Fruit fly (Drosophila melanogaster): Measurements from ENCODE around the gene zpg.

zpg gene

dm6 chr3L:6612637-6613036, 6.8 kb upstream of the zpg start (continued):
- TF ChIP-seq wek (GFP tag; optimal IDR thresholded peaks at IDR 0.05) = peak; percentile 57
- 0 out of 4 replicates have a peak, but pooled peaks have one; percentile 20 for TF ChIP-seq chinmo (GFP tag; IDR thresholded peaks at IDR 0.05; ENCODE audit: partially characterized antibody)
- no peak for TF ChIP-seq CG3995 (GFP tag; optimal IDR thresholded peaks at IDR 0.05)
- TF ChIP-seq CG33557 (GFP tag; optimal IDR thresholded peaks at IDR 0.05) = no peak
- TF ChIP-seq Hey (tag; optimal IDR thresholded peaks at IDR 0.05) = peak; percentile 17
- TF ChIP-seq Dip2 (GFP tag; IDR thresholded peaks at IDR 0.05) = no peak
- TF ChIP-seq prd (optimal IDR thresholded peaks at IDR 0.05) = no peak
- TF ChIP-seq prd (GFP tag; IDR thresholded peaks at IDR 0.05) = peak; percentile 27; the same call in 1 of the 3 replicates
- peak; percentile 46 for TF ChIP-seq MTF-1 (GFP tag; optimal IDR thresholded peaks at IDR 0.05; ENCODE audit: borderline replicate concordance)
- TF ChIP-seq Sry-β (GFP tag; optimal IDR thresholded peaks at IDR 0.05) = no peak
- no peak for TF ChIP-seq Hmx (GFP tag; optimal IDR thresholded peaks at IDR 0.05)

dm6 chr3L:6608884-6609552, 3.2 kb upstream of the zpg start, which contains the start of gene axed:
TSS of gene axed (plus strand) at chr3L:6609325.
- TF ChIP-seq HLH54F (GFP tag; optimal IDR thresholded peaks at IDR 0.05) = no peak
- TF ChIP-seq CG1647 (GFP tag; optimal IDR thresholded peaks at IDR 0.05) = no peak
- TF ChIP-seq BtbVII (GFP tag; optimal IDR thresholded peaks at IDR 0.05) = peak; percentile 58
- 0 out of 2 replicates have a peak, but pooled peaks have one; percentile 11 for TF ChIP-seq wdn (GFP tag; IDR thresholded peaks at IDR 0.05)
- TF ChIP-seq exex (tag; optimal IDR thresholded peaks at IDR 0.05) = no peak
- no peak for TF ChIP-seq CG31224 (GFP tag; IDR thresholded peaks at IDR 0.05)
- TF ChIP-seq knrl (GFP tag; IDR thresholded peaks at IDR 0.05; ENCODE audit: partially characterized antibody) = no peak
- TF ChIP-seq CG9876 (GFP tag; optimal IDR thresholded peaks at IDR 0.05) = no peak
- no peak for TF ChIP-seq CG1529 (GFP tag; optimal IDR thresholded peaks at IDR 0.05)
- no peak for TF ChIP-seq CG33557 (GFP tag; optimal IDR thresholded peaks at IDR 0.05)
- TF ChIP-seq Hey (tag; optimal IDR thresholded peaks at IDR 0.05) = no peak
- TF ChIP-seq Chrac-16 (GFP tag; optimal IDR thresholded peaks at IDR 0.05) = no peak
- no peak for TF ChIP-seq cad (GFP tag; optimal IDR thresholded peaks at IDR 0.05)
- TF ChIP-seq Oaz (GFP tag; IDR thresholded peaks at IDR 0.05) = no peak
- peak; percentile 74 for TF ChIP-seq sens (GFP tag)
- TF ChIP-seq CG14710 (tag; optimal IDR thresholded peaks at IDR 0.05) = no peak
- no peak for TF ChIP-seq CG30020 (tag; optimal IDR thresholded peaks at IDR 0.05)
- TF ChIP-seq HLH3B (GFP tag; IDR thresholded peaks at IDR 0.05) = no peak
- TF ChIP-seq nom (GFP tag; optimal IDR thresholded peaks at IDR 0.05) = no peak
- TF ChIP-seq CG4424 (GFP tag; optimal IDR thresholded peaks at IDR 0.05) = no peak
- no peak for TF ChIP-seq ato (GFP tag; IDR thresholded peaks at IDR 0.05; ENCODE audit: partially characterized antibody)
- TF ChIP-seq CG6791 (GFP tag; IDR thresholded peaks at IDR 0.05; ENCODE audit: partially characterized antibody) = no peak
- no peak for TF ChIP-seq nerfin-2 (GFP tag; IDR thresholded peaks at IDR 0.05; ENCODE audit: partially characterized antibody)
- TF ChIP-seq CG11085 (GFP tag; IDR thresholded peaks at IDR 0.05) = no peak
- TF ChIP-seq C15 (GFP tag; IDR thresholded peaks at IDR 0.05) = no peak
- TF ChIP-seq CG18619 (GFP tag; optimal IDR thresholded peaks at IDR 0.05) = peak; percentile 22
- TF ChIP-seq CG13775 (GFP tag; optimal IDR thresholded peaks at IDR 0.05) = peak; percentile 12
- TF ChIP-seq Oli (tag; optimal IDR thresholded peaks at IDR 0.05) = peak; percentile 11
- TF ChIP-seq Dp (GFP tag; optimal IDR thresholded peaks at IDR 0.05) = peak; percentile 18
- TF ChIP-seq Hmr (GFP tag; optimal IDR thresholded peaks at IDR 0.05) = peak; percentile 67
- TF ChIP-seq CG18599 (GFP tag; optimal IDR thresholded peaks at IDR 0.05) = peak; percentile 64
- no peak for TF ChIP-seq toy (GFP tag; IDR thresholded peaks at IDR 0.05)
- no peak for TF ChIP-seq zen (tag; optimal IDR thresholded peaks at IDR 0.05)
- no peak for TF ChIP-seq CG11093 (GFP tag; IDR thresholded peaks at IDR 0.05)
- no peak for TF ChIP-seq zf30C (GFP tag; optimal IDR thresholded peaks at IDR 0.05)
- no peak for TF ChIP-seq maf-S (GFP tag; optimal IDR thresholded peaks at IDR 0.05)
- peak; percentile 59 for TF ChIP-seq NfI (GFP tag; optimal IDR thresholded peaks at IDR 0.05)
- no peak for TF ChIP-seq CG16813 (GFP tag; IDR thresholded peaks at IDR 0.05; ENCODE audit: partially characterized antibody)
- TF ChIP-seq dysf (GFP tag; IDR thresholded peaks at IDR 0.05) = peak; percentile 37; the same call in 1 of the 3 replicates

Measured in whole organism, embryonic.